Worm (Caenorhabditis elegans): ENCODE data around the gene ani-1.

DNA sequence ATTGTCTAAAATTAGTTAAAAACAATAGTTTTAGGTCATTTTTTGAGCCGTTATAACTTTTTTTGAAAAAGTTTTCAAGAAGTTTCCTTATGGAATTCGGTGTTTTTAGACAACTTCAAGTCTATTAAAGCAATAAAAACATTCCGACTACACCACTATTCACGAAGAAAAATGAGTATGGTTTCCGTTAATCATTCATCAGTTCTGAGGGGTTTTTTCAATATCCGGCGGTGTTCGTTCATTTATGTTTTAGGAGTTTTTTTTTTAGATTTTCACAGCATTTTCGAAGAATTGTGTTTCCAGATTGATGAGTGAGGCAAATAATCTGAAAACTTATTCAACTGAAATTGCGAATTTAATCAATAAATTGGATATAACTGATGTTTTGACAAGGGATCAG, 19.1 kb downstream of the ani-1 start, which contains the start of gene Y49E10.27:
- TF ChIP-seq him-1 (tag; optimal IDR thresholded peaks at IDR 0.05) (no peak), dao-5 (tag; optimal IDR thresholded peaks at IDR 0.05) (no peak), W03F9.2 (tag; optimal IDR thresholded peaks at IDR 0.05) (no peak)

Measured in whole organism, L4/young adult.